Worm (Caenorhabditis elegans) whole organism, L2 larva: ENCODE measurements around the gene R10E12.2.

ENCODE experiments used
- R02D3.7 ChIP-seq: fragments of 150-350 bp; optimal IDR thresholded peaks from 2 replicates; lab custom pipeline; 2014; ENCODE audit warnings: missing biosample characterization, missing genetic modification characterization
- ama-1 ChIP-seq: fragments of 150-350 bp; optimal IDR thresholded peaks from 2 replicates; lab custom pipeline; 2018; ENCODE audit warnings: inconsistent platforms
- crh-2 ChIP-seq: sonication (generic microtip); optimal IDR thresholded peaks from 2 replicates; lab custom pipeline; 2017; ENCODE audit warnings: missing biosample characterization, missing genetic modification characterization
- egl-27 ChIP-seq: sonication (generic microtip); optimal IDR thresholded peaks from 3 replicates; lab custom pipeline; 2017; ENCODE audit warnings: missing biosample characterization, missing genetic modification reagents, missing genetic modification characterization
- lin-13 ChIP-seq: fragments of 150-350 bp; optimal IDR thresholded peaks from 2 replicates; lab custom pipeline; 2014; ENCODE audit warnings: missing biosample characterization, missing genetic modification reagents, missing genetic modification characterization
- lin-39 ChIP-seq: fragments of 150-350 bp; optimal IDR thresholded peaks from 2 replicates; lab custom pipeline; 2014; ENCODE audit warnings: missing biosample characterization, missing genetic modification reagents, missing genetic modification characterization
- lsy-2 ChIP-seq, 2 experiments: fragments of 150-350 bp in 1 of 2; sonication (generic microtip) in 1 of 2; optimal IDR thresholded peaks; 2 replicates each; lab custom pipeline; 2014 to 2017; ENCODE audit warnings: missing biosample characterization in 2 of 2, missing genetic modification characterization in 2 of 2
- nhr-25 ChIP-seq: fragments of 150-350 bp; sonication (generic microtip); optimal IDR thresholded peaks from 3 replicates; lab custom pipeline; 2014; ENCODE audit warnings: missing biosample characterization, missing genetic modification characterization
- nhr-6 ChIP-seq: fragments of 150-350 bp; optimal IDR thresholded peaks from 2 replicates; lab custom pipeline; 2014; ENCODE audit warnings: missing biosample characterization, missing genetic modification characterization
- nhr-77 ChIP-seq: fragments of 150-350 bp; optimal IDR thresholded peaks from 2 replicates; lab custom pipeline; 2014; ENCODE audit warnings: missing biosample characterization, missing genetic modification characterization
- skn-1 ChIP-seq: sonication (generic microtip); optimal IDR thresholded peaks from 2 replicates; lab custom pipeline; 2017; ENCODE audit warnings: missing biosample characterization, missing genetic modification characterization
- unc-39 ChIP-seq: fragments of 150-350 bp; optimal IDR thresholded peaks from 2 replicates; lab custom pipeline; 2014; ENCODE audit warnings: missing biosample characterization, missing genetic modification characterization

DNA sequence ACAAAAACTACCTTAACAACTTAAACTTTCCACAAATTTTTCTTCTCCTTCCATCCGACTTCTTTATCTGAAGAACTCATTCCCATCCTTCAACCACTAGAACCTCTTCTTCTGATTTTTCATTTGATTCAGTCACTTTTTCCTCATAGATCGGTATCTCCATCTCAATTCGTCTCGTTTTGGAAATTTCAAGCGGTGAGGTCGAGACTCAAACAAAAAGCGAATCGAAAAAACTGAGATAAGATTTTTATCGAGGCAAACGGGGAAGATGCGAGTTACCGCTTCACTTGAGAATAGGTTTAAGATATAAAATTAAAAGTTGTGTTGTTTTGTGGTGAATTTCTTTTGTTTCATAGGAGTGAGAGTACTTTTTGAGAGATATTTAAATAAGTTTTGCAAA, 17.7 kb upstream of the R10E12.2 start:
- peak; percentile 11 for TF ChIP-seq nhr-25 (tag; lab: Kevin White, UChicago)
- TF ChIP-seq lsy-2 (tag; optimal IDR thresholded peaks at IDR 0.05; lab: Kevin White, UChicago): no peak
- TF ChIP-seq ama-1 (lab: Kevin White, UChicago): no peak
- no peak for TF ChIP-seq skn-1 (tag; lab: Kevin White, UChicago)
- TF ChIP-seq crh-2: no peak
- no peak for TF ChIP-seq lin-39
- no peak for TF ChIP-seq unc-39 (tag; lab: Kevin White, UChicago)
- TF ChIP-seq nhr-6 (tag; lab: Kevin White, UChicago): no peak
- no peak for TF ChIP-seq egl-27 (tag; lab: Kevin White, UChicago)
- TF ChIP-seq nhr-77: no peak
- TF ChIP-seq lin-13 (GFP tag; lab: Kevin White, UChicago): no peak
- no peak for TF ChIP-seq R02D3.7 (tag; lab: Kevin White, UChicago)
